Worm (Caenorhabditis elegans) whole organism, L3 larva: Measurements from ENCODE around the gene tig-2.
"Not testable (repeated sequence)": the region's sequence is repeated elsewhere in the genome, so short reads cannot be mapped to it uniquely, and the experiment has no call there.

ENCODE experiments used
- R02D3.7 ChIP-seq: fragments of 150-350 bp; optimal IDR thresholded peaks from 2 replicates; lab custom pipeline; 2014; ENCODE audit warnings: missing biosample characterization, missing genetic modification characterization
- ZK546.5 ChIP-seq: sonication (generic microtip); optimal IDR thresholded peaks from 2 replicates; lab custom pipeline; 2017; ENCODE audit warnings: missing biosample characterization, missing genetic modification characterization
- ceh-16 ChIP-seq: sonication (generic microtip); optimal IDR thresholded peaks from 2 replicates; lab custom pipeline; 2017; ENCODE audit warnings: missing biosample characterization, missing genetic modification characterization
- ceh-28 ChIP-seq: fragments of 150-350 bp; optimal IDR thresholded peaks from 2 replicates; lab custom pipeline; 2014; ENCODE audit warnings: missing biosample characterization, missing genetic modification reagents, missing genetic modification characterization
- ceh-82 ChIP-seq: fragments of 150-350 bp; optimal IDR thresholded peaks from 2 replicates; lab custom pipeline; 2014; ENCODE audit warnings: missing biosample characterization, missing genetic modification characterization
- ceh-9 ChIP-seq: sonication (generic microtip); optimal IDR thresholded peaks from 2 replicates; lab custom pipeline; 2018; ENCODE audit warnings: missing biosample characterization, missing genetic modification characterization
- daf-12 ChIP-seq: fragments of 150-350 bp; optimal IDR thresholded peaks from 2 replicates; lab custom pipeline; 2014; ENCODE audit warnings: missing biosample characterization, missing genetic modification reagents, missing genetic modification characterization
- egl-27 ChIP-seq: sonication (generic microtip); optimal IDR thresholded peaks from 4 replicates; lab custom pipeline; 2017; ENCODE audit warnings: missing biosample characterization, missing genetic modification reagents, missing genetic modification characterization
- egl-5 ChIP-seq: fragments of 150-350 bp; optimal IDR thresholded peaks from 2 replicates; lab custom pipeline; 2017; ENCODE audit warnings: missing biosample characterization, missing genetic modification reagents, missing genetic modification characterization, inconsistent platforms
- elt-2 ChIP-seq: sonication (generic microtip); optimal IDR thresholded peaks from 2 replicates; lab custom pipeline; 2016; ENCODE audit warnings: missing genetic modification reagents, mild to moderate bottlenecking, missing genetic modification characterization, missing compliant biosample characterization
- eor-1 ChIP-seq, 2 experiments: fragments of 150-350 bp; optimal IDR thresholded peaks; 2 replicates each; lab custom pipeline; 2014 to 2018; ENCODE audit warnings: missing biosample characterization in 2 of 2, missing genetic modification characterization in 2 of 2
- fos-1 ChIP-seq: fragments of 150-350 bp; optimal IDR thresholded peaks from 2 replicates; lab custom pipeline; 2014; ENCODE audit warnings: missing biosample characterization, missing genetic modification characterization
- hmg-11 ChIP-seq: sonication (generic microtip); optimal IDR thresholded peaks from 2 replicates; lab custom pipeline; 2016; ENCODE audit warnings: missing genetic modification characterization, missing compliant biosample characterization
- lin-15B ChIP-seq: fragments of 150-350 bp; optimal IDR thresholded peaks from 2 replicates; lab custom pipeline; 2014; ENCODE audit warnings: missing biosample characterization, missing genetic modification characterization
- lsy-12 ChIP-seq: sonication (generic microtip); optimal IDR thresholded peaks from 2 replicates; lab custom pipeline; 2016; ENCODE audit warnings: mild to moderate bottlenecking, missing genetic modification characterization, missing compliant biosample characterization
- nfya-1 ChIP-seq: sonication (generic microtip); optimal IDR thresholded peaks from 2 replicates; lab custom pipeline; 2017; ENCODE audit warnings: missing genetic modification characterization, mild to moderate bottlenecking, missing compliant biosample characterization, antibody characterized with exemption, moderate library complexity; ENCODE audit not compliant: insufficient read depth
- nhr-11 ChIP-seq: fragments of 150-350 bp; optimal IDR thresholded peaks from 2 replicates; lab custom pipeline; 2014; ENCODE audit warnings: missing biosample characterization, missing genetic modification characterization
- nhr-12 ChIP-seq: fragments of 150-350 bp; optimal IDR thresholded peaks from 2 replicates; lab custom pipeline; 2014; ENCODE audit warnings: missing biosample characterization, missing genetic modification characterization
- nhr-23 ChIP-seq: fragments of 150-350 bp; optimal IDR thresholded peaks from 2 replicates; lab custom pipeline; 2014; ENCODE audit warnings: missing biosample characterization, missing genetic modification reagents, missing genetic modification characterization
- nhr-237 ChIP-seq: fragments of 150-350 bp; optimal IDR thresholded peaks from 2 replicates; lab custom pipeline; 2014; ENCODE audit warnings: missing biosample characterization, missing genetic modification characterization
- nhr-25 ChIP-seq: sonication (generic microtip); optimal IDR thresholded peaks from 2 replicates; lab custom pipeline; 2017; ENCODE audit warnings: missing biosample characterization, missing genetic modification characterization
- nhr-28 ChIP-seq: fragments of 150-350 bp; optimal IDR thresholded peaks from 2 replicates; lab custom pipeline; 2014; ENCODE audit warnings: missing biosample characterization, missing genetic modification characterization
- nhr-43 ChIP-seq: sonication (generic microtip); optimal IDR thresholded peaks from 2 replicates; lab custom pipeline; 2016; ENCODE audit warnings: mild to moderate bottlenecking, missing genetic modification characterization, missing compliant biosample characterization; ENCODE audit not compliant: poor library complexity, severe bottlenecking
- nhr-76 ChIP-seq: fragments of 150-350 bp; sonication (generic microtip); optimal IDR thresholded peaks from 5 replicates; lab custom pipeline; 2014; ENCODE audit warnings: missing biosample characterization, missing genetic modification characterization
- nhr-77 ChIP-seq: fragments of 150-350 bp; optimal IDR thresholded peaks from 2 replicates; lab custom pipeline; 2014; ENCODE audit warnings: missing biosample characterization, missing genetic modification characterization
- pha-4 ChIP-seq: fragments of 150-350 bp; optimal IDR thresholded peaks from 2 replicates; lab custom pipeline; 2014; ENCODE audit warnings: missing biosample characterization, missing genetic modification reagents, missing genetic modification characterization
- pqm-1 ChIP-seq: fragments of 150-350 bp; optimal IDR thresholded peaks from 2 replicates; lab custom pipeline; 2017; ENCODE audit warnings: missing biosample characterization, missing genetic modification characterization, inconsistent platforms
- sea-2 ChIP-seq: fragments of 150-350 bp; sonication (generic microtip); optimal IDR thresholded peaks from 4 replicates; lab custom pipeline; 2014; ENCODE audit warnings: missing biosample characterization, missing genetic modification reagents, missing genetic modification characterization
- skn-1 ChIP-seq: fragments of 150-350 bp; optimal IDR thresholded peaks from 2 replicates; lab custom pipeline; 2014; ENCODE audit warnings: missing biosample characterization, missing genetic modification characterization
- tbx-2 ChIP-seq: sonication (generic microtip); optimal IDR thresholded peaks from 2 replicates; lab custom pipeline; 2016; ENCODE audit warnings: mild to moderate bottlenecking, missing genetic modification characterization, missing compliant biosample characterization
- unc-39 ChIP-seq: sonication (generic microtip); optimal IDR thresholded peaks from 4 replicates; lab custom pipeline; 2017; ENCODE audit warnings: missing biosample characterization, missing genetic modification characterization
- zag-1 ChIP-seq: fragments of 150-350 bp; optimal IDR thresholded peaks from 2 replicates; lab custom pipeline; 2014; ENCODE audit warnings: missing biosample characterization, missing genetic modification characterization
- ztf-11 ChIP-seq: fragments of 150-350 bp; optimal IDR thresholded peaks from 2 replicates; lab custom pipeline; 2014; ENCODE audit warnings: missing biosample characterization, missing genetic modification characterization
- ztf-4 ChIP-seq: fragments of 150-350 bp; optimal IDR thresholded peaks from 2 replicates; lab custom pipeline; 2014; ENCODE audit warnings: missing biosample characterization, missing genetic modification characterization

tig-2 gene

DNA sequence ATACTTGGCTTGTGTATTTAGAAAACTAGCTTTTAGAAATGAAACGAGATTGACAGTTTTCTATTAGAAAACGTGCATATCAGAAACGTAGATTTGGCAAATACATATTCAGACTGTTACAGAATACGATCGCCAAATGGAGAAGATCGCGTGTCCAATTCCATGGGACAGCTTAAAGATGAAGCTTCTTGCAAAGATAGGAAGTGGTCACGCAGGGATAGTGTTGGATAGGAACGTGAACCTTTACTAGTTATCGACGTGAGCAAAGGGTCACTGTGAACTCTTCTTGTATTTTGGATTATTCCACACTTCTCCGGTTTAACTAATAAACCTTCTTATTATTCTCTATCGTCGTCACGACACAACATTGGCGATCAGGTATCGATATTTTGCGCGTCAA, 30.7 kb upstream of the tig-2 start, which contains the start of gene bgnt-1.4:
Gene bgnt-1.4 (plus strand): TSS at position 301 of the 400 bp plus-strand sequence.
- not testable (repeated sequence) for TF ChIP-seq nhr-23, skn-1, ceh-16 (tag; lab: Kevin White, UChicago)

ce11 chrV:4758540-4758939, 28.6 kb upstream of the tig-2 start:
- TF ChIP-seq ztf-11, result no peak
- no peak for TF ChIP-seq sea-2 (GFP tag; lab: Kevin White, UChicago)
- no peak for TF ChIP-seq daf-12 (tag; lab: Kevin White, UChicago)
- no peak for TF ChIP-seq zag-1 (tag; lab: Kevin White, UChicago)
- no peak for TF ChIP-seq ceh-9 (tag; lab: Kevin White, UChicago)
- no peak for TF ChIP-seq nfya-1
- no peak for TF ChIP-seq lsy-12 (tag; lab: Kevin White, UChicago)
- TF ChIP-seq lin-15B (tag; lab: Kevin White, UChicago), result no peak
- no peak for TF ChIP-seq ZK546.5
- no peak for TF ChIP-seq ceh-28 (tag; lab: Kevin White, UChicago)
- no peak for TF ChIP-seq nhr-237 (tag; lab: Kevin White, UChicago)
- no peak for TF ChIP-seq ceh-82 (tag; lab: Kevin White, UChicago)
- TF ChIP-seq hmg-11 (tag; lab: Kevin White, UChicago), result no peak
- no peak for TF ChIP-seq pha-4

ce11 chrV:4758019-4758418, 28.1 kb upstream of the tig-2 start:
- TF ChIP-seq ceh-9 (tag; lab: Kevin White, UChicago), result no peak
- TF ChIP-seq skn-1 (tag; lab: Kevin White, UChicago), result no peak
- TF ChIP-seq ZK546.5, result no peak
- TF ChIP-seq nhr-12 (tag; lab: Kevin White, UChicago), result no peak
- TF ChIP-seq nhr-25, result no peak
- no peak for TF ChIP-seq nhr-77 (tag; lab: Kevin White, UChicago)
- no peak for TF ChIP-seq unc-39 (tag; lab: Kevin White, UChicago)
- TF ChIP-seq pqm-1 (tag; lab: Kevin White, UChicago), result no peak
- no peak for TF ChIP-seq lin-15B (tag; lab: Kevin White, UChicago)
- no peak for TF ChIP-seq egl-5 (tag; lab: Kevin White, UChicago)
- no peak for TF ChIP-seq ceh-82 (tag; lab: Kevin White, UChicago)
- TF ChIP-seq elt-2 (tag; lab: Kevin White, UChicago), result no peak
- TF ChIP-seq eor-1 (tag; optimal IDR thresholded peaks at IDR 0.05; lab: Kevin White, UChicago), result no peak
- TF ChIP-seq egl-27 (tag; lab: Kevin White, UChicago), result no peak
- no peak for TF ChIP-seq nhr-28 (tag; lab: Kevin White, UChicago)
- no peak for TF ChIP-seq ztf-4
- TF ChIP-seq nhr-43 (tag; lab: Kevin White, UChicago), result no peak

ce11 chrV:4755308-4756029, 25.5 kb upstream of the tig-2 start, which contains the start of gene pgl-3:
Gene pgl-3 (plus strand): TSS chrV:4755979.
- TF ChIP-seq lin-15B (tag; lab: Kevin White, UChicago) (no peak), unc-39 (tag; lab: Kevin White, UChicago) (no peak), ztf-4 (no peak), pha-4 (no peak), egl-5 (tag; lab: Kevin White, UChicago) (no peak), egl-27 (tag; lab: Kevin White, UChicago) (no peak), ceh-82 (tag; lab: Kevin White, UChicago) (no peak), ceh-16 (tag; lab: Kevin White, UChicago) (no peak)
- TF ChIP-seq, all 47 proteins: peak for 0

- TF ChIP-seq nfya-1 (no peak), unc-39 (tag; lab: Kevin White, UChicago) (no peak), daf-12 (tag; lab: Kevin White, UChicago) (no peak)
Measured at ce11 chrV:4754684-4755211, 24.8 kb upstream of the tig-2 start.

ce11 chrV:4754123-4754522, 24.2 kb upstream of the tig-2 start, which contains the start of gene hil-4:
Gene hil-4 (plus strand): TSS chrV:4754313.
- TF ChIP-seq pqm-1 (tag; lab: Kevin White, UChicago), result no peak
- no peak for TF ChIP-seq unc-39 (tag; lab: Kevin White, UChicago)
- TF ChIP-seq fos-1 (tag; lab: Kevin White, UChicago), result no peak
- TF ChIP-seq R02D3.7 (tag; lab: Kevin White, UChicago), result no peak
- TF ChIP-seq ceh-28 (tag; lab: Kevin White, UChicago), result no peak
- TF ChIP-seq skn-1 (tag; lab: Kevin White, UChicago), result no peak
- no peak for TF ChIP-seq nhr-76 (tag; lab: Kevin White, UChicago)
- no peak for TF ChIP-seq ceh-82 (tag; lab: Kevin White, UChicago)
- TF ChIP-seq nfya-1, result no peak
- no peak for TF ChIP-seq nhr-11 (tag; lab: Kevin White, UChicago)
- no peak for TF ChIP-seq tbx-2 (tag; lab: Kevin White, UChicago)
- no peak for TF ChIP-seq ztf-4
